Fruit fly (Drosophila melanogaster) whole organism, embryonic: Measurements from ENCODE around the gene Acp76A.
A peak's percentile ranks its signal among the peaks of the same experiment; 100 is the strongest.

ENCODE experiments used
- Bteb2 ChIP-seq: fragments of 200-800 bp; sonication (Bioruptor generic); optimal IDR thresholded peaks from 2 replicates; lab custom pipeline; 2016; ENCODE audit warnings: missing biosample characterization, missing genetic modification characterization
- CG10147 ChIP-seq: fragments of 200-800 bp; sonication (Bioruptor generic); optimal IDR thresholded peaks from 2 replicates; lab custom pipeline; 2019; ENCODE audit warnings: missing biosample characterization, mild to moderate bottlenecking, missing genetic modification characterization, moderate library complexity
- CG10431 ChIP-seq: fragments of 200-800 bp; sonication (Bioruptor generic); optimal IDR thresholded peaks from 3 replicates; lab custom pipeline; 2018; ENCODE audit warnings: missing biosample characterization, mild to moderate bottlenecking, missing genetic modification characterization
- CG11085 ChIP-seq: fragments of 200-800 bp; sonication (Bioruptor generic); IDR thresholded peaks from 2 replicates; pipeline ENCODE4 v1.3.6; 2022; ENCODE audit warnings: missing biosample characterization, missing genetic modification characterization
- CG11398 ChIP-seq: fragments of 200-800 bp; sonication (Bioruptor generic); optimal IDR thresholded peaks from 2 replicates; lab custom pipeline; 2016; ENCODE audit warnings: missing biosample characterization, missing genetic modification characterization
- CG12071 ChIP-seq: fragments of 200-800 bp; sonication (Bioruptor generic); optimal IDR thresholded peaks from 3 replicates; lab custom pipeline; 2018; ENCODE audit warnings: missing biosample characterization, mild to moderate bottlenecking, missing genetic modification characterization
- CG12236 ChIP-seq: fragments of 200-800 bp; sonication (Bioruptor generic); optimal IDR thresholded peaks from 2 replicates; lab custom pipeline; 2016; ENCODE audit warnings: missing biosample characterization, missing genetic modification characterization
- CG12391 ChIP-seq: fragments of 200-800 bp; sonication (Bioruptor generic); optimal IDR thresholded peaks from 3 replicates; lab custom pipeline; 2018; ENCODE audit warnings: missing biosample characterization, mild to moderate bottlenecking, missing genetic modification characterization, moderate library complexity
- CG12769 ChIP-seq: fragments of 200-800 bp; sonication (Bioruptor generic); optimal IDR thresholded peaks from 2 replicates; lab custom pipeline; 2019; ENCODE audit warnings: missing biosample characterization, mild to moderate bottlenecking, missing genetic modification characterization, moderate library complexity
- CG12942 ChIP-seq: fragments of 200-800 bp; sonication (Bioruptor generic); optimal IDR thresholded peaks from 3 replicates; lab custom pipeline; 2016; ENCODE audit warnings: missing biosample characterization, missing genetic modification characterization
- CG15269 ChIP-seq: fragments of 200-800 bp; sonication (Bioruptor generic); optimal IDR thresholded peaks from 2 replicates; lab custom pipeline; 2018; ENCODE audit warnings: missing biosample characterization, mild to moderate bottlenecking, missing genetic modification characterization, moderate library complexity
- CG15601 ChIP-seq: fragments of 200-800 bp; sonication (Bioruptor generic); optimal IDR thresholded peaks from 3 replicates; lab custom pipeline; 2019; ENCODE audit warnings: missing biosample characterization, mild to moderate bottlenecking, missing genetic modification characterization, moderate library complexity
- CG16779 ChIP-seq: fragments of 200-800 bp; sonication (Bioruptor generic); IDR thresholded peaks from 2 replicates; pipeline ENCODE4 v1.3.6; 2022; ENCODE audit warnings: missing biosample characterization, missing genetic modification characterization
- CG16815 ChIP-seq: fragments of 200-800 bp; sonication (Bioruptor generic); optimal IDR thresholded peaks from 3 replicates; lab custom pipeline; 2017; ENCODE audit warnings: missing biosample characterization, mild to moderate bottlenecking, missing genetic modification characterization
- CG1832 ChIP-seq: fragments of 200-800 bp; sonication (Bioruptor generic); optimal IDR thresholded peaks from 2 replicates; lab custom pipeline; 2017; ENCODE audit warnings: missing biosample characterization, mild to moderate bottlenecking, missing genetic modification characterization, inconsistent platforms
- CG2712 ChIP-seq: fragments of 200-800 bp; optimal IDR thresholded peaks from 3 replicates; lab custom pipeline; 2019; ENCODE audit warnings: missing biosample characterization, mild to moderate bottlenecking, missing genetic modification characterization, moderate library complexity
- CG2889 ChIP-seq: fragments of 200-800 bp; sonication (Bioruptor generic); IDR thresholded peaks from 3 replicates; pipeline ENCODE4 v1.3.6; 2022; ENCODE audit warnings: missing biosample characterization, missing genetic modification characterization
- CG43689 ChIP-seq: fragments of 200-800 bp; sonication (Bioruptor generic); IDR thresholded peaks from 2 replicates; pipeline ENCODE4 v1.3.6; 2022; ENCODE audit warnings: missing biosample characterization, missing genetic modification characterization
- CG4854 ChIP-seq: fragments of 200-800 bp; sonication (Bioruptor generic); optimal IDR thresholded peaks from 2 replicates; lab custom pipeline; 2016; ENCODE audit warnings: missing biosample characterization, missing genetic modification characterization, inconsistent platforms
- CG5953 ChIP-seq: fragments of 200-800 bp; sonication (Bioruptor generic); IDR thresholded peaks from 2 replicates; pipeline ENCODE4 v1.3.6; 2022; ENCODE audit warnings: missing biosample characterization, missing genetic modification characterization
- CG6765 ChIP-seq: fragments of 200-800 bp; sonication (Bioruptor generic); optimal IDR thresholded peaks from 3 replicates; lab custom pipeline; 2017; ENCODE audit warnings: missing biosample characterization, mild to moderate bottlenecking, missing genetic modification characterization
- CG7271 ChIP-seq: fragments of 200-800 bp; sonication (Bioruptor generic); optimal IDR thresholded peaks from 2 replicates; lab custom pipeline; 2018; ENCODE audit warnings: missing biosample characterization, mild to moderate bottlenecking, missing genetic modification characterization, moderate library complexity
- Lim3 ChIP-seq: fragments of 200-800 bp; sonication (Bioruptor generic); IDR thresholded peaks from 2 replicates; pipeline ENCODE4 v1.3.6; 2022; ENCODE audit warnings: missing biosample characterization, missing genetic modification characterization
- MBD-R2 ChIP-seq: fragments of 200-800 bp; sonication (Bioruptor generic); IDR thresholded peaks from 2 replicates; pipeline ENCODE4 v1.3.6; 2022; ENCODE audit warnings: missing biosample characterization, missing genetic modification characterization
- MTF-1 ChIP-seq: fragments of 200-800 bp; sonication (Bioruptor generic); optimal IDR thresholded peaks from 2 replicates; lab custom pipeline; 2018; ENCODE audit warnings: missing biosample characterization, mild to moderate bottlenecking, missing genetic modification characterization, borderline replicate concordance
- Pdp1 ChIP-seq, 2 experiments: fragments of 200-800 bp; sonication (Bioruptor generic); optimal IDR thresholded peaks; 3 replicates each; lab custom pipeline; 2016; ENCODE audit warnings: missing biosample characterization in 2 of 2, missing genetic modification characterization in 2 of 2, mild to moderate bottlenecking in 1 of 2, moderate library complexity in 1 of 2
- Ssrp ChIP-seq: fragments of 200-800 bp; sonication (Bioruptor generic); optimal IDR thresholded peaks from 2 replicates; lab custom pipeline; 2018; ENCODE audit warnings: missing biosample characterization, mild to moderate bottlenecking, missing genetic modification characterization, moderate library complexity
- Xbp1 ChIP-seq: fragments of 200-800 bp; sonication (Bioruptor generic); optimal IDR thresholded peaks from 3 replicates; lab custom pipeline; 2016; ENCODE audit warnings: missing biosample characterization, mild to moderate bottlenecking, missing genetic modification characterization
- ap ChIP-seq: fragments of 200-800 bp; sonication (Bioruptor generic); IDR thresholded peaks from 2 replicates; pipeline ENCODE4 v1.3.6; 2022; ENCODE audit warnings: missing biosample characterization, missing genetic modification characterization
- chinmo ChIP-seq: fragments of 200-800 bp; sonication (Bioruptor generic); IDR thresholded peaks from 4 replicates; pipeline ENCODE4 v1.3.6; 2022; ENCODE audit warnings: missing biosample characterization, missing genetic modification characterization; ENCODE audit not compliant: partially characterized antibody
- danr ChIP-seq: fragments of 200-800 bp; sonication (Bioruptor generic); IDR thresholded peaks from 2 replicates; pipeline ENCODE4 v1.3.6; 2022; ENCODE audit warnings: missing biosample characterization, missing genetic modification characterization
- dati ChIP-seq: fragments of 200-800 bp; sonication (Bioruptor generic); IDR thresholded peaks from 2 replicates; pipeline ENCODE4 v1.3.6; 2022; ENCODE audit warnings: missing biosample characterization, missing genetic modification characterization
- exex ChIP-seq: fragments of 200-800 bp; sonication (Bioruptor generic); optimal IDR thresholded peaks from 4 replicates; lab custom pipeline; 2018; ENCODE audit warnings: missing biosample characterization, mild to moderate bottlenecking, missing genetic modification characterization, moderate library complexity
- fru ChIP-seq: fragments of >200 bp; optimal IDR thresholded peaks from 2 replicates; lab custom pipeline; 2017
- gcm ChIP-seq: fragments of 200-800 bp; sonication (Bioruptor generic); optimal IDR thresholded peaks from 2 replicates; lab custom pipeline; 2019; ENCODE audit warnings: missing biosample characterization, mild to moderate bottlenecking, missing genetic modification characterization, moderate library complexity
- gfzf ChIP-seq: fragments of 200-800 bp; sonication (Bioruptor generic); optimal IDR thresholded peaks from 2 replicates; lab custom pipeline; 2016; ENCODE audit warnings: missing biosample characterization, mild to moderate bottlenecking, missing genetic modification characterization, moderate library complexity
- gsb ChIP-seq: fragments of 200-800 bp; sonication (Bioruptor generic); IDR thresholded peaks from 2 replicates; pipeline ENCODE4 v1.3.6; 2022; ENCODE audit warnings: missing biosample characterization, missing genetic modification characterization
- mld ChIP-seq: fragments of 200-800 bp; sonication (Bioruptor generic); IDR thresholded peaks from 3 replicates; pipeline ENCODE4 v1.3.6; 2022; ENCODE audit warnings: missing biosample characterization, missing genetic modification characterization; ENCODE audit not compliant: partially characterized antibody
- nmo ChIP-seq: fragments of 200-800 bp; sonication (Bioruptor generic); optimal IDR thresholded peaks from 2 replicates; lab custom pipeline; 2018; ENCODE audit warnings: missing biosample characterization, mild to moderate bottlenecking, missing genetic modification characterization, moderate library complexity
- oc ChIP-seq: fragments of 200-800 bp; sonication (Bioruptor generic); optimal IDR thresholded peaks from 2 replicates; lab custom pipeline; 2018; ENCODE audit warnings: missing biosample characterization, mild to moderate bottlenecking, missing genetic modification characterization, moderate library complexity
- peb ChIP-seq: fragments of 200-800 bp; sonication (Bioruptor generic); IDR thresholded peaks from 2 replicates; pipeline ENCODE4 v1.3.6; 2022; ENCODE audit warnings: missing biosample characterization, missing genetic modification characterization
- pum ChIP-seq: fragments of 200-800 bp; sonication (Bioruptor generic); optimal IDR thresholded peaks from 2 replicates; lab custom pipeline; 2016; ENCODE audit warnings: missing biosample characterization, missing genetic modification characterization
- sc ChIP-seq, 3 experiments: fragments of >200 bp in 2 of 3; fragments of 200-800 bp in 1 of 3; sonication (Bioruptor generic) in 1 of 3; optimal IDR thresholded peaks; 2 replicates in 2 of 3; 3 replicates in 1 of 3; lab custom pipeline; 2017; ENCODE audit warnings: mild to moderate bottlenecking in 1 of 3, missing biosample characterization in 1 of 3, missing genetic modification characterization in 1 of 3, missing genetic modification reagents in 1 of 3
- scrt ChIP-seq: fragments of 200-800 bp; sonication (Bioruptor generic); optimal IDR thresholded peaks from 2 replicates; lab custom pipeline; 2018; ENCODE audit warnings: missing biosample characterization, mild to moderate bottlenecking, missing genetic modification characterization, moderate library complexity
- sob ChIP-seq: fragments of 200-800 bp; sonication (Bioruptor generic); IDR thresholded peaks from 2 replicates; pipeline ENCODE4 v1.3.6; 2022; ENCODE audit warnings: missing biosample characterization, missing genetic modification characterization
- stwl ChIP-seq: fragments of 200-800 bp; sonication (Bioruptor generic); optimal IDR thresholded peaks from 3 replicates; lab custom pipeline; 2018; ENCODE audit warnings: missing biosample characterization, mild to moderate bottlenecking, missing genetic modification characterization, moderate library complexity
- wor ChIP-seq: fragments of 200-800 bp; sonication (Bioruptor generic); IDR thresholded peaks from 2 replicates; pipeline ENCODE4 v1.3.6; 2022; ENCODE audit warnings: missing biosample characterization, missing genetic modification characterization
- yki ChIP-seq: fragments of >200 bp; optimal IDR thresholded peaks from 3 replicates; lab custom pipeline; 2018
- zen2 ChIP-seq: fragments of 200-800 bp; sonication (Bioruptor generic); IDR thresholded peaks from 3 replicates; pipeline ENCODE4 v1.3.6; 2022; ENCODE audit warnings: missing biosample characterization, missing genetic modification characterization; ENCODE audit not compliant: partially characterized antibody

Acp76A gene

DNA sequence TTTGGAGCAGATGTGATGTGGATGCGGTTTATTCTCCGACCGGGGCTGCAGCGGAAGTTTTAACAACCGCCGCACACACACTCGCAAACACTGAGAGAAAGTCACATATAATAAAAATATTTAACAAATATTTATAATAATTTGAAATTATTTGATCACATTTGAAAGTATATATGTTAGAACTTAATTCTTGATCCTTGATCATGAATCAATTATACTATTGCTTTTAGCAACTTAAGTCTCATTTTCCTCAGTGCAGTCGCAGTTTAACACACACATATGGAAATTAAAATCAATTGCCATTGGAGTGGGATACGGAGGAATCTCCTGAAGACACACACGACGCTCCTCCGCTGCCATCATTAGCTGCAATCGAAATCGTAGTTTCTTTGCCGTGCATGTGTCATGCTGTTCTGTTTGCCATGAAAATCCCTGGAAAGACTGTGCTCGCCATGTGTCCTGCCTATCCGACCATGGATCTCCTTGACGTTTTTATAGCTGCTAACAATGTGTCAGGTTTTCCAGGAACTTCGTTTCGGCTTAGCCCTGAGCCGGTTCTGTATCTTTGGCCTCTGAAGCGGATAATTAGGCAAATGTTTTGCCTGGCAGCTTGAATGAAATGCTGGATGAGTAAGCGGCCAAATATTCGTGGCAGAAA is 18.5 kb downstream of the Acp76A start:
- TF ChIP-seq CG10147 (GFP tag; lab: Kevin White, UChicago), result peak; percentile 3
- no peak for TF ChIP-seq CG12769 (tag; lab: Kevin White, UChicago)
- TF ChIP-seq MTF-1 (GFP tag; lab: Kevin White, UChicago), result peak; percentile 35
- TF ChIP-seq CG12071, result no peak
- TF ChIP-seq sc (optimal IDR thresholded peaks at IDR 0.05; lab: Kevin White, UChicago), result no peak
- TF ChIP-seq sc (GFP tag; optimal IDR thresholded peaks at IDR 0.05; lab: Kevin White, UChicago), result peak; percentile 78
- TF ChIP-seq danr, result 0 out of 2 replicates have a peak, but pooled peaks have one; percentile 10
- TF ChIP-seq gcm (GFP tag; lab: Kevin White, UChicago), result peak; percentile 75
- TF ChIP-seq CG5953, result no peak
- TF ChIP-seq fru (lab: Kevin White, UChicago), result no peak
- no peak for TF ChIP-seq MBD-R2 (GFP tag; lab: Robert Waterston, UW)
- TF ChIP-seq CG1832 (GFP tag; lab: Kevin White, UChicago), result no peak
- TF ChIP-seq CG43689 (GFP tag; lab: Robert Waterston, UW), result 0 out of 2 replicates have a peak, but pooled peaks have one; percentile 31
- peak; percentile 46 for TF ChIP-seq oc (tag; lab: Kevin White, UChicago)
- TF ChIP-seq Ssrp (tag; lab: Kevin White, UChicago), result peak; percentile 81
- TF ChIP-seq dati (GFP tag; lab: Robert Waterston, UW), result no peak
- TF ChIP-seq CG12942 (GFP tag; lab: Kevin White, UChicago), result peak; percentile 40
- TF ChIP-seq CG16779 (GFP tag; lab: Robert Waterston, UW), result no peak
- peak; percentile 43 for TF ChIP-seq CG15269 (tag; lab: Kevin White, UChicago)
- TF ChIP-seq gsb (GFP tag; lab: Robert Waterston, UW), result no peak
- peak; percentile 80 for TF ChIP-seq CG15601 (tag; lab: Kevin White, UChicago)
- TF ChIP-seq gfzf (GFP tag; lab: Kevin White, UChicago), result no peak
- no peak for TF ChIP-seq mld (GFP tag; lab: Robert Waterston, UW)
- TF ChIP-seq CG12236 (GFP tag; lab: Kevin White, UChicago), result no peak
- TF ChIP-seq Xbp1 (GFP tag; lab: Kevin White, UChicago), result peak; percentile 60
- peak; percentile 84 for TF ChIP-seq nmo (GFP tag; lab: Kevin White, UChicago)
- TF ChIP-seq zen2, result no peak
- TF ChIP-seq CG6765 (GFP tag; lab: Kevin White, UChicago), result no peak
- TF ChIP-seq CG10431, result peak; percentile 34
- TF ChIP-seq pum (GFP tag; lab: Kevin White, UChicago), result peak; percentile 7
- TF ChIP-seq sob, result no peak
- no peak for TF ChIP-seq CG11398 (GFP tag; lab: Kevin White, UChicago)
- TF ChIP-seq CG16815 (GFP tag; lab: Kevin White, UChicago), result peak; percentile 72
- peak; percentile 89 for TF ChIP-seq CG12391
- TF ChIP-seq CG2889 (GFP tag; lab: Robert Waterston, UW), result no peak
- peak; percentile 37; the same call in 1 of the 2 replicates for TF ChIP-seq wor (GFP tag; lab: Robert Waterston, UW)
- no peak for TF ChIP-seq Pdp1 (GFP tag; optimal IDR thresholded peaks at IDR 0.05; lab: Kevin White, UChicago)
- no peak for TF ChIP-seq stwl (tag; lab: Kevin White, UChicago)
- peak; percentile 94 for TF ChIP-seq CG2712 (tag; lab: Kevin White, UChicago)
- no peak for TF ChIP-seq Lim3 (GFP tag; lab: Robert Waterston, UW)
- TF ChIP-seq Bteb2 (GFP tag; lab: Kevin White, UChicago), result no peak
- no peak for TF ChIP-seq chinmo (GFP tag; lab: Robert Waterston, UW)
- 0 out of 2 replicates have a peak, but pooled peaks have one; percentile 33 for TF ChIP-seq ap
- TF ChIP-seq peb (GFP tag; lab: Robert Waterston, UW), result 0 out of 2 replicates have a peak, but pooled peaks have one; percentile 45
- no peak for TF ChIP-seq CG4854 (GFP tag; lab: Kevin White, UChicago)
- peak; percentile 6 for TF ChIP-seq scrt (GFP tag; lab: Kevin White, UChicago)
- TF ChIP-seq exex (tag; lab: Kevin White, UChicago), result no peak
- peak; percentile 83 for TF ChIP-seq CG7271
- no peak for TF ChIP-seq CG11085 (GFP tag; lab: Robert Waterston, UW)
- no peak for TF ChIP-seq yki (lab: Kevin White, UChicago)
